Worm (Caenorhabditis elegans) whole organism, L4 larva: ENCODE results near the gene bcl-11.
A peak's percentile ranks its signal among the peaks of the same experiment; 100 is the strongest.

Experiments
- F44E2.7 ChIP-seq: fragments of 200-800 bp; sonication (Bioruptor generic); IDR thresholded peaks from 2 replicates; pipeline ENCODE4 v2.1.2; 2022; ENCODE audit warnings: missing genetic modification characterization, missing compliant biosample characterization
- T20F7.1 ChIP-seq: fragments of 200-800 bp; sonication (Bioruptor generic); optimal IDR thresholded peaks from 2 replicates; lab custom pipeline; 2018; ENCODE audit warnings: mild to moderate bottlenecking, missing genetic modification characterization, missing compliant biosample characterization
- T26A8.4 ChIP-seq: fragments of 200-800 bp; sonication (Bioruptor generic); IDR thresholded peaks from 2 replicates; pipeline ENCODE4 v1.3.6; 2022; ENCODE audit warnings: missing genetic modification characterization, missing compliant biosample characterization
- Y105C5A.15 ChIP-seq: fragments of 200-800 bp; sonication (Bioruptor generic); IDR thresholded peaks from 2 replicates; pipeline ENCODE4 v1.3.6; 2022; ENCODE audit warnings: missing genetic modification characterization, missing compliant biosample characterization
- ama-1 ChIP-seq: fragments of 150-350 bp; optimal IDR thresholded peaks from 2 replicates; lab custom pipeline; 2014; ENCODE audit warnings: inconsistent platforms, mixed read lengths
- ceh-20 ChIP-seq: fragments of 200-800 bp; sonication (Bioruptor generic); IDR thresholded peaks from 2 replicates; pipeline ENCODE4 v1.3.6; 2022; ENCODE audit warnings: missing genetic modification reagents, missing genetic modification characterization, missing compliant biosample characterization
- ceh-62 ChIP-seq: sonication (generic microtip); optimal IDR thresholded peaks from 2 replicates; lab custom pipeline; 2017; ENCODE audit warnings: missing biosample characterization, missing genetic modification characterization
- ceh-82 ChIP-seq: sonication (generic microtip); optimal IDR thresholded peaks from 2 replicates; lab custom pipeline; 2017; ENCODE audit warnings: missing biosample characterization, missing genetic modification characterization
- ces-1 ChIP-seq: fragments of 150-350 bp; sonication (generic microtip); optimal IDR thresholded peaks from 4 replicates; lab custom pipeline; 2014; ENCODE audit warnings: missing biosample characterization, missing genetic modification reagents, missing genetic modification characterization
- cey-2 ChIP-seq: sonication (generic microtip); optimal IDR thresholded peaks from 3 replicates; lab custom pipeline; 2017; ENCODE audit warnings: missing genetic modification characterization, mild to moderate bottlenecking, missing compliant biosample characterization, antibody characterized with exemption, borderline replicate concordance; ENCODE audit not compliant: insufficient read depth
- daf-12 ChIP-seq: fragments of 150-350 bp; optimal IDR thresholded peaks from 2 replicates; lab custom pipeline; 2014; ENCODE audit warnings: missing biosample characterization, missing genetic modification reagents, missing genetic modification characterization
- daf-16 ChIP-seq, 3 experiments: sonication (generic microtip); optimal IDR thresholded peaks; 2 replicates each; lab custom pipeline; 2016 to 2017; ENCODE audit warnings: missing genetic modification characterization in 3 of 3, missing genetic modification reagents in 3 of 3, mild to moderate bottlenecking in 2 of 3, missing compliant biosample characterization in 2 of 3, missing biosample characterization in 1 of 3, moderate library complexity in 1 of 3
- dmd-6 ChIP-seq: fragments of 200-800 bp; sonication (Bioruptor generic); IDR thresholded peaks from 2 replicates; pipeline ENCODE4 v1.3.6; 2022; ENCODE audit warnings: missing genetic modification reagents, missing genetic modification characterization, missing compliant biosample characterization
- dmd-9 ChIP-seq: fragments of 200-800 bp; sonication (Bioruptor generic); IDR thresholded peaks from 2 replicates; pipeline ENCODE4 v1.3.6; 2022; ENCODE audit warnings: missing genetic modification reagents, missing genetic modification characterization, missing compliant biosample characterization
- duxl-1 ChIP-seq: sonication (generic microtip); optimal IDR thresholded peaks from 2 replicates; lab custom pipeline; 2016; ENCODE audit warnings: mild to moderate bottlenecking, missing genetic modification characterization, moderate library complexity, missing compliant biosample characterization; ENCODE audit not compliant: poor library complexity
- dve-1 ChIP-seq: sonication (generic microtip); optimal IDR thresholded peaks from 2 replicates; lab custom pipeline; 2017; ENCODE audit warnings: antibody characterized with exemption, mild to moderate bottlenecking, missing genetic modification characterization, missing compliant biosample characterization; ENCODE audit not compliant: insufficient read depth
- egl-43 ChIP-seq: fragments of 200-800 bp; sonication (Bioruptor generic); IDR thresholded peaks from 2 replicates; pipeline ENCODE4 v1.3.6; 2022; ENCODE audit warnings: missing genetic modification reagents, missing genetic modification characterization, missing compliant biosample characterization
- fos-1 ChIP-seq: fragments of 150-350 bp; optimal IDR thresholded peaks from 2 replicates; lab custom pipeline; 2014; ENCODE audit warnings: missing biosample characterization, missing genetic modification characterization
- hif-1 ChIP-seq, 2 experiments: sonication (generic microtip); optimal IDR thresholded peaks; 2 replicates each; lab custom pipeline; 2016 to 2017; ENCODE audit warnings: missing compliant biosample characterization in 2 of 2, missing genetic modification characterization in 2 of 2, missing genetic modification reagents in 2 of 2, missing genotype in 2 of 2, mild to moderate bottlenecking in 1 of 2
- hlh-11 ChIP-seq: fragments of 200-800 bp; sonication (Bioruptor generic); optimal IDR thresholded peaks from 2 replicates; lab custom pipeline; 2018; ENCODE audit warnings: mild to moderate bottlenecking, missing genetic modification characterization, missing compliant biosample characterization
- hlh-30 ChIP-seq: sonication (generic microtip); optimal IDR thresholded peaks from 2 replicates; lab custom pipeline; 2017; ENCODE audit warnings: antibody characterized with exemption, mild to moderate bottlenecking, missing genetic modification characterization, missing compliant biosample characterization; ENCODE audit not compliant: insufficient read depth
- lin-1 ChIP-seq: fragments of 200-800 bp; sonication (Bioruptor generic); IDR thresholded peaks from 2 replicates; pipeline ENCODE4 v1.3.6; 2022; ENCODE audit warnings: missing genetic modification reagents, missing genetic modification characterization, missing compliant biosample characterization
- lin-13 ChIP-seq: fragments of 150-350 bp; optimal IDR thresholded peaks from 2 replicates; lab custom pipeline; 2014; ENCODE audit warnings: missing biosample characterization, missing genetic modification reagents, missing genetic modification characterization
- lir-3 ChIP-seq: sonication (generic microtip); optimal IDR thresholded peaks from 2 replicates; lab custom pipeline; 2016; ENCODE audit warnings: mild to moderate bottlenecking, missing genetic modification characterization, missing compliant biosample characterization
- madf-9 ChIP-seq: fragments of 200-800 bp; sonication (Bioruptor generic); conservative IDR thresholded peaks from 2 replicates; pipeline ENCODE4 v1.3.6; 2022; ENCODE audit warnings: missing genetic modification reagents, missing genetic modification characterization, missing compliant biosample characterization
- mdl-1 ChIP-seq, 2 experiments: fragments of 150-350 bp in 1 of 2; sonication (generic microtip) in 1 of 2; optimal IDR thresholded peaks; 2 replicates each; lab custom pipeline; 2014 to 2017; ENCODE audit warnings: missing biosample characterization in 2 of 2, missing genetic modification characterization in 2 of 2
- nhr-111 ChIP-seq: fragments of 200-800 bp; sonication (Bioruptor generic); optimal IDR thresholded peaks from 2 replicates; lab custom pipeline; 2018; ENCODE audit warnings: mild to moderate bottlenecking, missing genetic modification characterization, missing compliant biosample characterization
- nhr-237 ChIP-seq: sonication (generic microtip); optimal IDR thresholded peaks from 2 replicates; lab custom pipeline; 2017; ENCODE audit warnings: missing biosample characterization, missing genetic modification characterization
- nhr-28 ChIP-seq: fragments of 150-350 bp; optimal IDR thresholded peaks from 2 replicates; lab custom pipeline; 2014; ENCODE audit warnings: missing biosample characterization, missing genetic modification characterization
- nhr-41 ChIP-seq: fragments of 200-800 bp; sonication (Bioruptor generic); IDR thresholded peaks from 2 replicates; pipeline ENCODE4 v1.3.6; 2022; ENCODE audit warnings: missing genetic modification reagents, missing genetic modification characterization, missing compliant biosample characterization
- nhr-48 ChIP-seq: sonication (generic microtip); optimal IDR thresholded peaks from 2 replicates; lab custom pipeline; 2016; ENCODE audit warnings: mild to moderate bottlenecking, missing genetic modification characterization, missing compliant biosample characterization
- nhr-76 ChIP-seq: fragments of 150-350 bp; optimal IDR thresholded peaks from 2 replicates; lab custom pipeline; 2014; ENCODE audit warnings: missing biosample characterization, missing genetic modification characterization
- nhr-77 ChIP-seq: fragments of 150-350 bp; optimal IDR thresholded peaks from 2 replicates; lab custom pipeline; 2014; ENCODE audit warnings: missing biosample characterization, missing genetic modification characterization
- php-3 ChIP-seq: fragments of 200-800 bp; sonication (Bioruptor generic); IDR thresholded peaks from 2 replicates; pipeline ENCODE4 v1.3.6; 2022; ENCODE audit warnings: missing genetic modification reagents, missing genetic modification characterization, missing compliant biosample characterization
- pqm-1 ChIP-seq: sonication (generic microtip); optimal IDR thresholded peaks from 2 replicates; lab custom pipeline; 2017; ENCODE audit warnings: missing biosample characterization, missing genetic modification characterization
- snpc-1.2 ChIP-seq: fragments of 200-800 bp; sonication (Bioruptor generic); IDR thresholded peaks from 2 replicates; pipeline ENCODE4 v1.3.6; 2022; ENCODE audit warnings: missing genetic modification reagents, missing genetic modification characterization, missing compliant biosample characterization
- spr-1 ChIP-seq: sonication (generic microtip); optimal IDR thresholded peaks from 2 replicates; lab custom pipeline; 2016; ENCODE audit warnings: mild to moderate bottlenecking, missing genetic modification characterization, missing compliant biosample characterization
- tra-1 ChIP-seq: fragments of 200-800 bp; sonication (Bioruptor generic); IDR thresholded peaks from 2 replicates; pipeline ENCODE4 v1.3.6; 2022; ENCODE audit warnings: missing genetic modification reagents, missing genetic modification characterization, missing compliant biosample characterization
- unc-62 ChIP-seq, 3 experiments: fragments of 150-350 bp in 1 of 3; sonication (generic microtip); optimal IDR thresholded peaks in 2 of 3; peaks in 1 of 3; 1 replicate in 1 of 3; 2 replicates in 2 of 3; lab custom pipeline; 2014 to 2017; ENCODE audit warnings: missing biosample characterization in 3 of 3, missing genetic modification characterization in 3 of 3, missing genetic modification reagents in 3 of 3, missing genotype in 1 of 3
- vab-7 ChIP-seq: fragments of 200-800 bp; sonication (Bioruptor generic); IDR thresholded peaks from 2 replicates; pipeline ENCODE4 v1.3.6; 2022; ENCODE audit warnings: missing genetic modification reagents, missing genetic modification characterization, missing compliant biosample characterization
- zfp-2 ChIP-seq: sonication (generic microtip); optimal IDR thresholded peaks from 2 replicates; lab custom pipeline; 2016; ENCODE audit warnings: mild to moderate bottlenecking, missing genetic modification characterization, missing compliant biosample characterization
- ztf-11 ChIP-seq: fragments of 150-350 bp; optimal IDR thresholded peaks from 2 replicates; lab custom pipeline; 2014; ENCODE audit warnings: missing biosample characterization, missing genetic modification characterization
- ztf-7 ChIP-seq: fragments of 150-350 bp; optimal IDR thresholded peaks from 2 replicates; lab custom pipeline; 2014; ENCODE audit warnings: missing biosample characterization, missing genetic modification characterization

The bcl-11 gene

ce11 chrV:6355975-6356441 lies at the start of gene bcl-11:
Gene bcl-11 (plus strand): TSS chrV:6356025.
- TF ChIP-seq ceh-82 (no peak), zfp-2 (no peak), hlh-30 (peak; percentile 23), ztf-11 (no peak), nhr-28 (tag; lab: Kevin White, UChicago) (peak; percentile 49), vab-7 (GFP tag; lab: Robert Waterston, UW) (no peak), nhr-111 (GFP tag; lab: Kevin White, UChicago) (no peak), daf-12 (no peak), nhr-48 (tag; lab: Kevin White, UChicago) (peak; percentile 60), unc-62 (GFP tag; optimal IDR thresholded peaks at IDR 0.05 in 1 of 2; lab: Kevin White, UChicago) (peak in 1 of 2 experiments; percentile 20), unc-62 (tag; optimal IDR thresholded peaks at IDR 0.05; lab: Kevin White, UChicago) (no peak), Y105C5A.15 (GFP tag; lab: Robert Waterston, UW) (no peak), hlh-11 (tag; lab: Kevin White, UChicago) (peak; percentile 71), php-3 (GFP tag; lab: Robert Waterston, UW) (peak; percentile 59; the same call in 1 of the 2 replicates), tra-1 (0 out of 2 replicates have a peak, but pooled peaks have one; percentile 56), pqm-1 (tag; lab: Kevin White, UChicago) (peak; percentile 59), daf-16 (GFP tag; optimal IDR thresholded peaks at IDR 0.05; lab: Kevin White, UChicago) (no peak), daf-16 (tag; optimal IDR thresholded peaks at IDR 0.05; lab: Kevin White, UChicago) (peak; percentile 26), egl-43 (GFP tag; lab: Robert Waterston, UW) (no peak), hif-1 (tag; optimal IDR thresholded peaks at IDR 0.05; lab: Kevin White, UChicago) (peak in 1 of 2 experiments; percentile 19), dve-1 (peak; percentile 60), ceh-20 (GFP tag; lab: Robert Waterston, UW) (0 out of 2 replicates have a peak, but pooled peaks have one; percentile 17), ama-1 (no peak), nhr-77 (tag; lab: Kevin White, UChicago) (no peak), dmd-6 (GFP tag; lab: Robert Waterston, UW) (peak; percentile 89), T26A8.4 (GFP tag; lab: Robert Waterston, UW) (no peak), snpc-1.2 (GFP tag; lab: Robert Waterston, UW) (no peak), duxl-1 (tag; lab: Kevin White, UChicago) (no peak), lir-3 (no peak), lin-1 (GFP tag; lab: Robert Waterston, UW) (peak; percentile 36; the same call in 1 of the 2 replicates)

ce11 chrV:6311936-6312335 lies 43.9 kb upstream of the bcl-11 start:
- TF ChIP-seq F44E2.7 (no peak), spr-1 (tag; lab: Kevin White, UChicago) (no peak), fos-1 (tag; lab: Kevin White, UChicago) (no peak), T20F7.1 (GFP tag; lab: Kevin White, UChicago) (no peak), lin-13 (GFP tag; lab: Kevin White, UChicago) (no peak), cey-2 (tag; lab: Kevin White, UChicago) (no peak), ceh-62 (tag; lab: Kevin White, UChicago) (no peak), dmd-9 (GFP tag; lab: Robert Waterston, UW) (no peak), ces-1 (GFP tag; lab: Kevin White, UChicago) (no peak), nhr-76 (no peak), mdl-1 (tag; optimal IDR thresholded peaks at IDR 0.05; lab: Kevin White, UChicago) (no peak), nhr-237 (no peak), nhr-41 (GFP tag; lab: Robert Waterston, UW) (no peak), madf-9 (GFP tag; lab: Robert Waterston, UW) (no peak), ztf-7 (no peak)
- TF ChIP-seq, all 104 proteins: peak for 0
